Fruit fly (Drosophila melanogaster) whole organism, embryonic: Measurements from ENCODE around the gene aop.
A peak's percentile ranks its signal among the peaks of the same experiment; 100 is the strongest.

Experiments used
- Atf6 ChIP-seq: fragments of 200-800 bp; sonication (Bioruptor generic); IDR thresholded peaks from 2 replicates; pipeline ENCODE4 v1.3.6; 2022; ENCODE audit warnings: missing biosample characterization, missing genetic modification characterization
- B-H2 ChIP-seq: fragments of 200-800 bp; sonication (Bioruptor generic); optimal IDR thresholded peaks from 2 replicates; lab custom pipeline; 2018; ENCODE audit warnings: missing biosample characterization, mild to moderate bottlenecking, missing genetic modification characterization
- CG1024 ChIP-seq: fragments of 200-800 bp; sonication (Bioruptor generic); IDR thresholded peaks from 2 replicates; pipeline ENCODE4 v1.3.6; 2022; ENCODE audit warnings: missing biosample characterization, missing genetic modification characterization
- CG10565 ChIP-seq: fragments of 200-800 bp; sonication (Bioruptor generic); optimal IDR thresholded peaks from 3 replicates; lab custom pipeline; 2016; ENCODE audit warnings: missing biosample characterization, mild to moderate bottlenecking, missing genetic modification characterization
- CG11247 ChIP-seq: fragments of 200-800 bp; sonication (Bioruptor generic); IDR thresholded peaks from 2 replicates; pipeline ENCODE4 v1.3.6; 2022; ENCODE audit warnings: missing biosample characterization, missing genetic modification characterization
- CG11560 ChIP-seq: fragments of 200-800 bp; sonication (Bioruptor generic); IDR thresholded peaks from 3 replicates; pipeline ENCODE4 v1.3.6; 2022; ENCODE audit warnings: missing biosample characterization, missing genetic modification characterization
- CG12071 ChIP-seq: fragments of 200-800 bp; sonication (Bioruptor generic); optimal IDR thresholded peaks from 3 replicates; lab custom pipeline; 2018; ENCODE audit warnings: missing biosample characterization, mild to moderate bottlenecking, missing genetic modification characterization
- CG12391 ChIP-seq: fragments of 200-800 bp; sonication (Bioruptor generic); optimal IDR thresholded peaks from 3 replicates; lab custom pipeline; 2018; ENCODE audit warnings: missing biosample characterization, mild to moderate bottlenecking, missing genetic modification characterization, moderate library complexity
- CG14965 ChIP-seq: fragments of 200-800 bp; sonication (Bioruptor generic); optimal IDR thresholded peaks from 2 replicates; lab custom pipeline; 2016; ENCODE audit warnings: missing biosample characterization, missing genetic modification characterization, borderline replicate concordance
- CG1603 ChIP-seq: fragments of 200-800 bp; sonication (Bioruptor generic); optimal IDR thresholded peaks from 2 replicates; lab custom pipeline; 2019; ENCODE audit warnings: missing biosample characterization, mild to moderate bottlenecking, missing genetic modification characterization, moderate library complexity
- CG16815 ChIP-seq: fragments of 200-800 bp; sonication (Bioruptor generic); optimal IDR thresholded peaks from 3 replicates; lab custom pipeline; 2017; ENCODE audit warnings: missing biosample characterization, mild to moderate bottlenecking, missing genetic modification characterization
- CG16863 ChIP-seq: fragments of 200-800 bp; sonication (Bioruptor generic); optimal IDR thresholded peaks from 3 replicates; lab custom pipeline; 2016; ENCODE audit warnings: missing biosample characterization, missing genetic modification characterization
- CG17829 ChIP-seq: fragments of 200-800 bp; optimal IDR thresholded peaks from 2 replicates; lab custom pipeline; 2019; ENCODE audit warnings: missing biosample characterization, mild to moderate bottlenecking, missing genetic modification characterization, moderate library complexity
- CG2678 ChIP-seq: fragments of 200-800 bp; sonication (Bioruptor generic); optimal IDR thresholded peaks from 3 replicates; lab custom pipeline; 2019; ENCODE audit warnings: missing biosample characterization, mild to moderate bottlenecking, missing genetic modification characterization, moderate library complexity
- CG2889 ChIP-seq: fragments of 200-800 bp; sonication (Bioruptor generic); IDR thresholded peaks from 3 replicates; pipeline ENCODE4 v1.3.6; 2022; ENCODE audit warnings: missing biosample characterization, missing genetic modification characterization
- CG30431 ChIP-seq: fragments of 200-800 bp; sonication (Bioruptor generic); optimal IDR thresholded peaks from 2 replicates; lab custom pipeline; 2017; ENCODE audit warnings: missing biosample characterization, missing genetic modification characterization
- CG3065 ChIP-seq: fragments of 200-800 bp; sonication (Bioruptor generic); optimal IDR thresholded peaks from 2 replicates; lab custom pipeline; 2016; ENCODE audit warnings: missing biosample characterization, missing genetic modification characterization
- CG3281 ChIP-seq: fragments of 200-800 bp; sonication (Bioruptor generic); optimal IDR thresholded peaks from 3 replicates; lab custom pipeline; 2017; ENCODE audit warnings: missing biosample characterization, mild to moderate bottlenecking, missing genetic modification characterization
- CG42726 ChIP-seq: fragments of 200-800 bp; sonication (Bioruptor generic); IDR thresholded peaks from 2 replicates; pipeline ENCODE4 v1.3.6; 2022; ENCODE audit warnings: missing biosample characterization, missing genetic modification characterization; ENCODE audit not compliant: partially characterized antibody
- CG6654 ChIP-seq: fragments of 200-800 bp; sonication (Bioruptor generic); optimal IDR thresholded peaks from 2 replicates; lab custom pipeline; 2017; ENCODE audit warnings: missing biosample characterization, mild to moderate bottlenecking, missing genetic modification characterization
- CG7357 ChIP-seq: fragments of 200-800 bp; sonication (Bioruptor generic); IDR thresholded peaks from 3 replicates; pipeline ENCODE4 v1.3.6; 2022; ENCODE audit warnings: missing biosample characterization, missing genetic modification characterization
- CG7928 ChIP-seq: fragments of 200-800 bp; sonication (Bioruptor generic); optimal IDR thresholded peaks from 2 replicates; lab custom pipeline; 2017; ENCODE audit warnings: missing biosample characterization, mild to moderate bottlenecking, missing genetic modification characterization
- CG8281 ChIP-seq: fragments of 200-800 bp; sonication (Bioruptor generic); optimal IDR thresholded peaks from 2 replicates; lab custom pipeline; 2018; ENCODE audit warnings: missing biosample characterization, mild to moderate bottlenecking, missing genetic modification characterization, moderate library complexity
- CG8359 ChIP-seq: fragments of 200-800 bp; sonication (Bioruptor generic); optimal IDR thresholded peaks from 2 replicates; lab custom pipeline; 2017; ENCODE audit warnings: missing biosample characterization, mild to moderate bottlenecking, missing genetic modification characterization, borderline replicate concordance
- CG9215 ChIP-seq: fragments of 200-800 bp; sonication (Bioruptor generic); IDR thresholded peaks from 2 replicates; pipeline ENCODE4 v1.3.6; 2022; ENCODE audit warnings: missing biosample characterization, missing genetic modification characterization
- Fer3 ChIP-seq: fragments of 200-800 bp; sonication (Bioruptor generic); optimal IDR thresholded peaks from 2 replicates; lab custom pipeline; 2018; ENCODE audit warnings: missing biosample characterization, mild to moderate bottlenecking, missing genetic modification characterization, moderate library complexity
- HLH54F ChIP-seq: fragments of 200-800 bp; sonication (Bioruptor generic); optimal IDR thresholded peaks from 3 replicates; lab custom pipeline; 2016; ENCODE audit warnings: missing biosample characterization, missing genetic modification characterization
- HLHmδ ChIP-seq: fragments of 200-800 bp; sonication (Bioruptor generic); optimal IDR thresholded peaks from 2 replicates; lab custom pipeline; 2018; ENCODE audit warnings: missing biosample characterization, mild to moderate bottlenecking, missing genetic modification characterization, moderate library complexity
- MESR4 ChIP-seq: fragments of 200-800 bp; sonication (Bioruptor generic); optimal IDR thresholded peaks from 2 replicates; lab custom pipeline; 2018; ENCODE audit warnings: missing biosample characterization, mild to moderate bottlenecking, missing genetic modification characterization, moderate library complexity
- Optix ChIP-seq: fragments of 200-800 bp; sonication (Bioruptor generic); IDR thresholded peaks from 3 replicates; pipeline ENCODE4 v1.3.6; 2022; ENCODE audit warnings: missing biosample characterization, missing genetic modification characterization
- Sox100B ChIP-seq: fragments of 200-800 bp; sonication (Bioruptor generic); optimal IDR thresholded peaks from 3 replicates; lab custom pipeline; 2018; ENCODE audit warnings: missing biosample characterization, mild to moderate bottlenecking, missing genetic modification characterization
- TFAM ChIP-seq: fragments of 200-800 bp; sonication (Bioruptor generic); optimal IDR thresholded peaks from 2 replicates; lab custom pipeline; 2017; ENCODE audit warnings: missing biosample characterization, missing genetic modification characterization, inconsistent platforms
- Usf ChIP-seq: fragments of 200-800 bp; sonication (Bioruptor generic); optimal IDR thresholded peaks from 2 replicates; lab custom pipeline; 2017; ENCODE audit warnings: missing genotype, missing biosample characterization, missing genetic modification characterization
- amos ChIP-seq: fragments of 200-800 bp; sonication (Bioruptor generic); IDR thresholded peaks from 2 replicates; pipeline ENCODE4 v1.3.6; 2022; ENCODE audit warnings: missing biosample characterization, missing genetic modification characterization; ENCODE audit not compliant: partially characterized antibody
- bab2 ChIP-seq: fragments of 200-800 bp; sonication (Bioruptor generic); optimal IDR thresholded peaks from 2 replicates; lab custom pipeline; 2016; ENCODE audit warnings: missing biosample characterization, missing genetic modification characterization
- caup ChIP-seq: fragments of 200-800 bp; sonication (Bioruptor generic); optimal IDR thresholded peaks from 3 replicates; lab custom pipeline; 2017; ENCODE audit warnings: missing biosample characterization, mild to moderate bottlenecking, missing genetic modification characterization, moderate library complexity; ENCODE audit not compliant: severe bottlenecking
- crc ChIP-seq: fragments of 200-800 bp; sonication (Bioruptor generic); optimal IDR thresholded peaks from 2 replicates; lab custom pipeline; 2016; ENCODE audit warnings: missing biosample characterization, missing genetic modification characterization
- fru ChIP-seq: fragments of >200 bp; optimal IDR thresholded peaks from 2 replicates; lab custom pipeline; 2017
- inv ChIP-seq: fragments of 200-800 bp; sonication (Bioruptor generic); IDR thresholded peaks from 2 replicates; pipeline ENCODE4 v1.3.6; 2022; ENCODE audit warnings: missing biosample characterization, missing genetic modification characterization; ENCODE audit not compliant: partially characterized antibody
- jing ChIP-seq: fragments of 200-800 bp; sonication (Bioruptor generic); optimal IDR thresholded peaks from 2 replicates; lab custom pipeline; 2018; ENCODE audit warnings: missing biosample characterization, mild to moderate bottlenecking, missing genetic modification characterization
- lmd ChIP-seq: fragments of 200-800 bp; sonication (Bioruptor generic); IDR thresholded peaks from 2 replicates; pipeline ENCODE4 v1.3.6; 2022; ENCODE audit warnings: missing biosample characterization, missing genetic modification characterization
- mam ChIP-seq: fragments of 200-800 bp; sonication (Bioruptor generic); optimal IDR thresholded peaks from 3 replicates; lab custom pipeline; 2016; ENCODE audit warnings: missing biosample characterization, missing genetic modification characterization
- nerfin-1 ChIP-seq: fragments of 200-800 bp; sonication (Bioruptor generic); optimal IDR thresholded peaks from 3 replicates; lab custom pipeline; 2019; ENCODE audit warnings: missing biosample characterization, mild to moderate bottlenecking, missing genetic modification characterization, moderate library complexity
- oc ChIP-seq: fragments of 200-800 bp; sonication (Bioruptor generic); optimal IDR thresholded peaks from 2 replicates; lab custom pipeline; 2018; ENCODE audit warnings: missing biosample characterization, mild to moderate bottlenecking, missing genetic modification characterization, moderate library complexity
- p53 ChIP-seq: fragments of 200-800 bp; sonication (Bioruptor generic); optimal IDR thresholded peaks from 2 replicates; lab custom pipeline; 2016; ENCODE audit warnings: missing biosample characterization, missing genetic modification characterization
- sd ChIP-seq: fragments of 200-800 bp; sonication (Bioruptor generic); optimal IDR thresholded peaks from 3 replicates; lab custom pipeline; 2018; ENCODE audit warnings: missing biosample characterization, mild to moderate bottlenecking, missing genetic modification characterization, moderate library complexity
- stwl ChIP-seq: fragments of 200-800 bp; sonication (Bioruptor generic); optimal IDR thresholded peaks from 3 replicates; lab custom pipeline; 2018; ENCODE audit warnings: missing biosample characterization, mild to moderate bottlenecking, missing genetic modification characterization, moderate library complexity
- tin ChIP-seq: fragments of 200-800 bp; sonication (Bioruptor generic); optimal IDR thresholded peaks from 3 replicates; lab custom pipeline; 2016; ENCODE audit warnings: missing biosample characterization, missing genetic modification characterization
- trem ChIP-seq: fragments of 200-800 bp; optimal IDR thresholded peaks from 3 replicates; lab custom pipeline; 2019; ENCODE audit warnings: missing biosample characterization, mild to moderate bottlenecking, missing genetic modification characterization, moderate library complexity
- wek ChIP-seq: fragments of 200-800 bp; sonication (Bioruptor generic); optimal IDR thresholded peaks from 3 replicates; lab custom pipeline; 2018; ENCODE audit warnings: missing biosample characterization, mild to moderate bottlenecking, missing genetic modification characterization, moderate library complexity

aop gene

DNA sequence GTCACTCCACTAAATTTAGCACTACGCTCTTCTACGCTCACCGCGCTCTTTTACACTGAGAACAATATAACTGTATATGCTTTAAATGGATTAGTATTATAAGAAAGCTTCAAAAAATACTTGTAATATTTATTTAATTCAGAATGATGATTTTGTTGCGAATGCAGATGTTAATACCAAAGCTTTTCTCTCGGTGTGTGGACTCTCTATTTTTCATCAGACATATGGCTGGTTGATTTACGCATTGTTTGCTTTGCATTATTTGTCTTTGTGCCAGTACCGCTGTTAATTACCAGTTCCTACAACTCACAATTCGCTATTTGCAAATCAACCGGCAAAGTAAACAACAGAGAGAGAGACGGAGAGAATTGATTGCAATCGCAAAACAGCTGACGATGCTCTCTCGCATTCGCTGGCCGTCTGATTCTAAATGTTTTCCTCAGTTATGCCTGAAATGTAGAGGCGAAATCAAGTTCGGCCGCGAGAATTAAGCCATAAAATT lies 43.1 kb upstream of the aop start:
- peak; percentile 93 for TF ChIP-seq CG9215
- TF ChIP-seq HLHmδ (GFP tag; lab: Kevin White, UChicago), result no peak
- TF ChIP-seq TFAM, result peak; percentile 78
- peak; percentile 75 for TF ChIP-seq CG7928 (GFP tag; lab: Kevin White, UChicago)
- TF ChIP-seq CG7357 (GFP tag; lab: Robert Waterston, UW), result peak; percentile 87
- peak; percentile 96 for TF ChIP-seq mam
- TF ChIP-seq bab2 (GFP tag; lab: Kevin White, UChicago), result peak; percentile 93
- TF ChIP-seq CG16863, result peak; percentile 92
- peak; percentile 81 for TF ChIP-seq CG8281 (tag; lab: Kevin White, UChicago)
- TF ChIP-seq MESR4 (GFP tag; lab: Kevin White, UChicago), result peak; percentile 68
- TF ChIP-seq HLH54F (GFP tag; lab: Kevin White, UChicago), result peak; percentile 95
- peak; percentile 92 for TF ChIP-seq Optix (GFP tag; lab: Robert Waterston, UW)
- peak; percentile 93 for TF ChIP-seq tin (GFP tag; lab: Kevin White, UChicago)
- TF ChIP-seq CG30431, result peak; percentile 91
- TF ChIP-seq p53 (GFP tag; lab: Kevin White, UChicago), result peak; percentile 85
- TF ChIP-seq CG12391 (tag; lab: Kevin White, UChicago), result peak; percentile 98
- peak; percentile 93 for TF ChIP-seq oc (tag; lab: Kevin White, UChicago)
- peak; percentile 96 for TF ChIP-seq caup (GFP tag; lab: Kevin White, UChicago)
- peak; percentile 94 for TF ChIP-seq CG16815 (GFP tag; lab: Kevin White, UChicago)
- TF ChIP-seq B-H2 (GFP tag; lab: Kevin White, UChicago), result peak; percentile 94
- TF ChIP-seq Usf, result peak; percentile 86
- TF ChIP-seq stwl, result peak; percentile 16
- no peak for TF ChIP-seq fru (lab: Kevin White, UChicago)
- peak; percentile 91 for TF ChIP-seq crc (GFP tag; lab: Kevin White, UChicago)
- TF ChIP-seq CG2678 (tag; lab: Kevin White, UChicago), result peak; percentile 98
- peak; percentile 61 for TF ChIP-seq CG14965
- peak; percentile 96 for TF ChIP-seq CG1603
- peak; percentile 95 for TF ChIP-seq CG12071
- TF ChIP-seq CG6654 (GFP tag; lab: Kevin White, UChicago), result peak; percentile 81
- peak; percentile 84 for TF ChIP-seq wek (GFP tag; lab: Kevin White, UChicago)
- TF ChIP-seq amos (GFP tag; lab: Robert Waterston, UW), result no peak
- peak; percentile 92 for TF ChIP-seq CG11560 (tag; lab: Robert Waterston, UW)
- TF ChIP-seq CG17829 (tag; lab: Kevin White, UChicago), result peak; percentile 95
- TF ChIP-seq CG10565 (GFP tag; lab: Kevin White, UChicago), result peak; percentile 81
- TF ChIP-seq Sox100B (GFP tag; lab: Kevin White, UChicago), result peak; percentile 95
- TF ChIP-seq trem (tag; lab: Kevin White, UChicago), result peak; percentile 88
- TF ChIP-seq CG11247 (GFP tag; lab: Robert Waterston, UW), result peak; percentile 99
- TF ChIP-seq sd, result peak; percentile 85
- TF ChIP-seq CG2889, result peak; percentile 96
- TF ChIP-seq Atf6 (GFP tag; lab: Robert Waterston, UW), result peak; percentile 99
- peak; percentile 88 for TF ChIP-seq nerfin-1
- peak; percentile 95 for TF ChIP-seq CG3281 (GFP tag; lab: Kevin White, UChicago)
- TF ChIP-seq CG1024 (GFP tag; lab: Robert Waterston, UW), result peak; percentile 95
- TF ChIP-seq CG3065 (GFP tag; lab: Kevin White, UChicago), result peak; percentile 84
- TF ChIP-seq CG8359 (GFP tag; lab: Kevin White, UChicago), result peak; percentile 75
- TF ChIP-seq jing, result peak; percentile 89
- TF ChIP-seq lmd (GFP tag; lab: Robert Waterston, UW), result peak; percentile 98
- no peak for TF ChIP-seq CG42726 (GFP tag; lab: Robert Waterston, UW)
- TF ChIP-seq inv (GFP tag; lab: Robert Waterston, UW), result no peak
- TF ChIP-seq Fer3 (tag; lab: Kevin White, UChicago), result peak; percentile 96
